Worm (Caenorhabditis elegans): ENCODE measurements around the gene F44D12.10.

The F44D12.10 gene

ce11 chrIV:10059175-10059574 lies 22.3 kb upstream of the F44D12.10 start:
- TF ChIP-seq elt-2 (tag; optimal IDR thresholded peaks at IDR 0.05), result peak; percentile 91
- TF ChIP-seq ttx-3 (tag; optimal IDR thresholded peaks at IDR 0.05), result no peak

ce11 chrIV:10056138-10056537 lies 19.3 kb upstream of the F44D12.10 start, which contains the start of gene T04B2.7:
TSS of gene T04B2.7 (minus strand) at chrIV:10056238.
- TF ChIP-seq pha-2 (tag; optimal IDR thresholded peaks at IDR 0.05) (no peak), ceh-18 (tag; optimal IDR thresholded peaks at IDR 0.05) (no peak), ets-4 (tag; optimal IDR thresholded peaks at IDR 0.05) (no peak), pqm-1 (tag; optimal IDR thresholded peaks at IDR 0.05) (no peak), ceh-22 (tag; optimal IDR thresholded peaks at IDR 0.05) (no peak), hlh-30 (tag; optimal IDR thresholded peaks at IDR 0.05; ENCODE audit: insufficient read depth) (no peak), T23F11.4 (GFP tag; optimal IDR thresholded peaks at IDR 0.05) (no peak), K02D7.2 (tag; optimal IDR thresholded peaks at IDR 0.05) (no peak), unc-55 (GFP tag; optimal IDR thresholded peaks at IDR 0.05) (no peak), ama-1 (optimal IDR thresholded peaks at IDR 0.05) (no peak), pha-4 (tag; optimal IDR thresholded peaks at IDR 0.05) (no peak), ceh-31 (tag; optimal IDR thresholded peaks at IDR 0.05) (no peak)

DNA sequence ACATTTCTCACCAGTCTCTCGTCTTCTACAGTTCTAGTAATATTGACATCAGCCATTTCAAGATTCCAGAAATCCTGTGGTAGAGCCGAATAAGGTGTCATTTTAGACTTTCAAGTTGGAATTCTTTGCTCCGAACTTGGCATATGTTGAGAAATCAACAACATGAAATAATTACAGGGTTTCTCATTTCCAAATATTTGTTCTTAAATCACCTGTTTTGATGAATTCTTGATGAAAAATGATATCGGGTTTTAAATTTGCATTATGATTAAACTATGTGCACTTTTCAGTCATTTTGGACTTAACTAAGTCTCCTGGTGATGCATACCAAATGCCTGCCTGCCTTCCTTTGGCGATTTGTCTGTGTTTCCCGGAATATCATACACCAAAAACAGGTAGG lies 16.7 kb upstream of the F44D12.10 start, which contains the start of gene srv-12:
TSS of gene srv-12 (minus strand) at position 101 of the 400 bp plus-strand sequence.
- TF ChIP-seq F13H6.1 (tag; optimal IDR thresholded peaks at IDR 0.05) (no peak), pag-3 (tag; optimal IDR thresholded peaks at IDR 0.05; ENCODE audit: borderline replicate concordance) (no peak), eyg-1 (tag; optimal IDR thresholded peaks at IDR 0.05) (no peak), ceh-30 (tag; optimal IDR thresholded peaks at IDR 0.05) (no peak)

- TF ChIP-seq gmeb-2 (tag; optimal IDR thresholded peaks at IDR 0.05), result no peak
- no peak for TF ChIP-seq hlh-30 (tag; optimal IDR thresholded peaks at IDR 0.05; ENCODE audit: insufficient read depth)
- TF ChIP-seq ceh-22 (tag; optimal IDR thresholded peaks at IDR 0.05), result no peak
- TF ChIP-seq hlh-6 (tag; optimal IDR thresholded peaks at IDR 0.05), result no peak
- TF ChIP-seq mec-3 (tag; optimal IDR thresholded peaks at IDR 0.05; ENCODE audit: borderline replicate concordance), result no peak
- TF ChIP-seq fkh-6 (tag; optimal IDR thresholded peaks at IDR 0.05), result no peak
- TF ChIP-seq madf-2 (tag; optimal IDR thresholded peaks at IDR 0.05), result no peak
- TF ChIP-seq T23F11.4 (GFP tag; optimal IDR thresholded peaks at IDR 0.05), result no peak
- TF ChIP-seq eyg-1 (tag; optimal IDR thresholded peaks at IDR 0.05), result no peak
- TF ChIP-seq unc-55 (GFP tag; optimal IDR thresholded peaks at IDR 0.05), result no peak
- no peak for TF ChIP-seq ceh-31 (tag; optimal IDR thresholded peaks at IDR 0.05)
- TF ChIP-seq odd-2 (tag; optimal IDR thresholded peaks at IDR 0.05), result no peak
- no peak for TF ChIP-seq unc-3 (GFP tag; conservative IDR thresholded peaks at IDR 0.05)
- no peak for TF ChIP-seq unc-3 (tag; optimal IDR thresholded peaks at IDR 0.05)
- TF ChIP-seq tbx-2 (tag; optimal IDR thresholded peaks at IDR 0.05), result no peak
Observed at ce11 chrIV:10051088-10051487, 14.2 kb upstream of the F44D12.10 start, which contains the start of gene T04B2.8. TSS of gene T04B2.8 (minus strand) at chrIV:10051188.

DNA sequence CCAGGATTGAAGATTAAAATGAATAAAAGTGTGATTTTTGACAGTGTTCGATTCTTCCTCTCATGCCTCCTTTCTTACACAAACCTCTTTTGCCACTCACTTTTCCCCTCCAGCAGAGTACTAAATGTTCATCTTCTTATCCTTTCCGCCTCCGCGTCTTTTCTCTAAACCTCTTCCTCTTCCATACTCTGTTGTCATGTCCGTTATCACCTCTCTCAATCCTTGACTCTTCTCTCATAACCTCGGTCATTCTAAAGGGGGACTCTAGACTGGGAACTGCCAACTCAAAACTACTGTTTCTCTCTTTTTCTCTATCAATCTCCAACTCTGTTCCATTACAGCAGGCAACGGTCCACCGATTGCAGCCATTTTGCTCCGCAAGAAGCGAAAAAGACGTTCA lies 11.4 kb upstream of the F44D12.10 start:
- no peak for TF ChIP-seq C08G9.2 (tag; optimal IDR thresholded peaks at IDR 0.05)
- no peak for TF ChIP-seq ztf-16 (tag; optimal IDR thresholded peaks at IDR 0.05)
- no peak for TF ChIP-seq tbx-7 (tag; optimal IDR thresholded peaks at IDR 0.05)
- TF ChIP-seq ceh-34 (tag; optimal IDR thresholded peaks at IDR 0.05), result no peak

ce11 chrIV:10047108-10047507 lies 10.2 kb upstream of the F44D12.10 start, which contains the start of gene T04B2.3:
TSS of gene T04B2.3 (plus strand) at chrIV:10047408.
- TF ChIP-seq odd-2 (tag; optimal IDR thresholded peaks at IDR 0.05), result no peak
- no peak for TF ChIP-seq pqm-1 (tag; optimal IDR thresholded peaks at IDR 0.05)
- no peak for TF ChIP-seq ceh-6 (GFP tag; optimal IDR thresholded peaks at IDR 0.05)
- TF ChIP-seq K02D7.2 (tag; optimal IDR thresholded peaks at IDR 0.05), result no peak
